Worm (Caenorhabditis elegans): ENCODE measurements around the gene otpl-1.

otpl-1 gene

ce11 chrIV:3611845-3612244 is 43.1 kb downstream of the otpl-1 start:
- TF ChIP-seq tbx-37 (GFP tag; conservative IDR thresholded peaks at IDR 0.05) (no peak), flt-1 (GFP tag; IDR thresholded peaks at IDR 0.05) (no peak), F13C5.2 (tag; optimal IDR thresholded peaks at IDR 0.05) (no peak), ets-7 (tag; optimal IDR thresholded peaks at IDR 0.05) (no peak), sea-1 (GFP tag; conservative IDR thresholded peaks at IDR 0.05) (no peak), tra-4 (tag; optimal IDR thresholded peaks at IDR 0.05) (no peak), pes-1 (GFP tag; IDR thresholded peaks at IDR 0.05) (no peak), scrt-1 (GFP tag; IDR thresholded peaks at IDR 0.05) (no peak), hnd-1 (tag; optimal IDR thresholded peaks at IDR 0.05) (no peak), hmg-4 (GFP tag; optimal IDR thresholded peaks at IDR 0.05) (no peak), ceh-36 (tag; optimal IDR thresholded peaks at IDR 0.05) (no peak), tbx-11 (GFP tag; IDR thresholded peaks at IDR 0.05) (no peak), ceh-13 (GFP tag; optimal IDR thresholded peaks at IDR 0.05) (no peak), hmbx-1 (tag; optimal IDR thresholded peaks at IDR 0.05) (no peak)

- TF ChIP-seq hmbx-1 (tag; optimal IDR thresholded peaks at IDR 0.05) (no peak), F13C5.2 (tag; optimal IDR thresholded peaks at IDR 0.05) (no peak), pes-1 (GFP tag; IDR thresholded peaks at IDR 0.05) (no peak), ama-1 (optimal IDR thresholded peaks at IDR 0.05) (no peak), hnd-1 (tag; optimal IDR thresholded peaks at IDR 0.05) (no peak), flt-1 (GFP tag; IDR thresholded peaks at IDR 0.05) (no peak), ceh-36 (tag; optimal IDR thresholded peaks at IDR 0.05) (no peak), hmg-4 (GFP tag; optimal IDR thresholded peaks at IDR 0.05) (no peak), B0310.2 (tag; optimal IDR thresholded peaks at IDR 0.05) (no peak), tra-4 (tag; optimal IDR thresholded peaks at IDR 0.05) (no peak), tbx-37 (GFP tag; conservative IDR thresholded peaks at IDR 0.05) (no peak), sea-1 (GFP tag; conservative IDR thresholded peaks at IDR 0.05) (no peak)
Observed at ce11 chrIV:3613022-3613605, 44.3 kb downstream of the otpl-1 start, which contains the start of gene ltah-1.2. ltah-1.2 (minus strand) TSS chrIV:3613072.

ce11 chrIV:3618719-3619118 is 49.9 kb downstream of the otpl-1 start:
- no peak for TF ChIP-seq scrt-1 (GFP tag; IDR thresholded peaks at IDR 0.05)
- no peak for TF ChIP-seq hmbx-1 (tag; optimal IDR thresholded peaks at IDR 0.05)
- no peak for TF ChIP-seq ceh-13 (GFP tag; optimal IDR thresholded peaks at IDR 0.05)
- TF ChIP-seq tra-4 (tag; optimal IDR thresholded peaks at IDR 0.05) = no peak
- TF ChIP-seq sea-1 (GFP tag; conservative IDR thresholded peaks at IDR 0.05) = no peak
- TF ChIP-seq B0310.2 (tag; optimal IDR thresholded peaks at IDR 0.05) = no peak
- no peak for TF ChIP-seq ceh-36 (tag; optimal IDR thresholded peaks at IDR 0.05)
- TF ChIP-seq flt-1 (GFP tag; IDR thresholded peaks at IDR 0.05) = no peak
- no peak for TF ChIP-seq hnd-1 (tag; optimal IDR thresholded peaks at IDR 0.05)

- no peak for TF ChIP-seq F13C5.2 (tag; optimal IDR thresholded peaks at IDR 0.05)
- TF ChIP-seq flt-1 (GFP tag; IDR thresholded peaks at IDR 0.05) = no peak
- no peak for TF ChIP-seq hmbx-1 (tag; optimal IDR thresholded peaks at IDR 0.05)
- no peak for TF ChIP-seq tra-4 (tag; optimal IDR thresholded peaks at IDR 0.05)
- TF ChIP-seq pes-1 (GFP tag; IDR thresholded peaks at IDR 0.05) = no peak
- no peak for TF ChIP-seq ets-7 (tag; optimal IDR thresholded peaks at IDR 0.05)
- TF ChIP-seq ceh-36 (tag; optimal IDR thresholded peaks at IDR 0.05) = no peak
- TF ChIP-seq ama-1 (optimal IDR thresholded peaks at IDR 0.05) = no peak
- no peak for TF ChIP-seq tbx-37 (GFP tag; conservative IDR thresholded peaks at IDR 0.05)
Observed at ce11 chrIV:3621805-3622355, 53.1 kb downstream of the otpl-1 start.

ce11 chrIV:3624597-3624996 is 55.8 kb downstream of the otpl-1 start, which contains the start of the genes cha-1 and unc-17:
cha-1 (minus strand) TSS chrIV:3624697.
unc-17 (minus strand) TSS chrIV:3624699.
- no peak for TF ChIP-seq pes-1 (GFP tag; IDR thresholded peaks at IDR 0.05)
- TF ChIP-seq F13C5.2 (tag; optimal IDR thresholded peaks at IDR 0.05) = no peak
- TF ChIP-seq hmbx-1 (tag; optimal IDR thresholded peaks at IDR 0.05) = no peak
- TF ChIP-seq aly-1 (tag; optimal IDR thresholded peaks at IDR 0.05) = no peak
- TF ChIP-seq ceh-36 (tag; optimal IDR thresholded peaks at IDR 0.05) = no peak
- no peak for TF ChIP-seq ama-1 (optimal IDR thresholded peaks at IDR 0.05)
- TF ChIP-seq hmg-4 (GFP tag; optimal IDR thresholded peaks at IDR 0.05) = no peak
- TF ChIP-seq ets-7 (tag; optimal IDR thresholded peaks at IDR 0.05) = no peak
- TF ChIP-seq tbx-11 (GFP tag; IDR thresholded peaks at IDR 0.05) = no peak
- TF ChIP-seq ceh-13 (GFP tag; optimal IDR thresholded peaks at IDR 0.05) = no peak
- no peak for TF ChIP-seq sea-1 (GFP tag; conservative IDR thresholded peaks at IDR 0.05)
- no peak for TF ChIP-seq B0310.2 (tag; optimal IDR thresholded peaks at IDR 0.05)
- TF ChIP-seq tbx-37 (GFP tag; conservative IDR thresholded peaks at IDR 0.05) = no peak
- TF ChIP-seq tra-4 (tag; optimal IDR thresholded peaks at IDR 0.05) = no peak
- TF ChIP-seq flt-1 (GFP tag; IDR thresholded peaks at IDR 0.05) = no peak
- no peak for TF ChIP-seq scrt-1 (GFP tag; IDR thresholded peaks at IDR 0.05)
- no peak for TF ChIP-seq hnd-1 (tag; optimal IDR thresholded peaks at IDR 0.05)

ce11 chrIV:3626447-3626846 is 57.7 kb downstream of the otpl-1 start:
- no peak for TF ChIP-seq tra-4 (tag; optimal IDR thresholded peaks at IDR 0.05)
- TF ChIP-seq tbx-11 (GFP tag; IDR thresholded peaks at IDR 0.05) = no peak
- no peak for TF ChIP-seq flt-1 (GFP tag; IDR thresholded peaks at IDR 0.05)
- no peak for TF ChIP-seq hmg-4 (GFP tag; optimal IDR thresholded peaks at IDR 0.05)
- no peak for TF ChIP-seq pes-1 (GFP tag; IDR thresholded peaks at IDR 0.05)
- TF ChIP-seq F13C5.2 (tag; optimal IDR thresholded peaks at IDR 0.05) = no peak
- no peak for TF ChIP-seq ceh-36 (tag; optimal IDR thresholded peaks at IDR 0.05)
- no peak for TF ChIP-seq sea-1 (GFP tag; conservative IDR thresholded peaks at IDR 0.05)
- TF ChIP-seq scrt-1 (GFP tag; IDR thresholded peaks at IDR 0.05) = no peak
- TF ChIP-seq hnd-1 (tag; optimal IDR thresholded peaks at IDR 0.05) = no peak
- TF ChIP-seq B0310.2 (tag; optimal IDR thresholded peaks at IDR 0.05) = no peak
- no peak for TF ChIP-seq aly-1 (tag; optimal IDR thresholded peaks at IDR 0.05)
- TF ChIP-seq ets-7 (tag; optimal IDR thresholded peaks at IDR 0.05) = no peak
- no peak for TF ChIP-seq ceh-13 (GFP tag; optimal IDR thresholded peaks at IDR 0.05)
- TF ChIP-seq hmbx-1 (tag; optimal IDR thresholded peaks at IDR 0.05) = no peak
- TF ChIP-seq ama-1 (optimal IDR thresholded peaks at IDR 0.05) = no peak
- TF ChIP-seq tbx-37 (GFP tag; conservative IDR thresholded peaks at IDR 0.05) = no peak
